Worm (Caenorhabditis elegans) whole organism, late embryonic: Measurements from ENCODE around the gene sahd-1.

Experiments
- C38D4.7 ChIP-seq: fragments of 200-800 bp; sonication (Bioruptor generic); optimal IDR thresholded peaks from 2 replicates; lab custom pipeline; 2018; ENCODE audit warnings: mild to moderate bottlenecking, missing genetic modification characterization, moderate library complexity, missing compliant biosample characterization
- K02D7.2 ChIP-seq: sonication (generic microtip); optimal IDR thresholded peaks from 2 replicates; lab custom pipeline; 2017; ENCODE audit warnings: mild to moderate bottlenecking, missing genetic modification characterization, missing compliant biosample characterization
- ama-1 ChIP-seq: fragments of 150-350 bp; optimal IDR thresholded peaks from 2 replicates; lab custom pipeline; 2014
- ceh-18 ChIP-seq: sonication (generic microtip); optimal IDR thresholded peaks from 2 replicates; lab custom pipeline; 2016; ENCODE audit warnings: missing genetic modification characterization, missing compliant biosample characterization
- ceh-19 ChIP-seq: fragments of 200-800 bp; sonication (Bioruptor generic); optimal IDR thresholded peaks from 2 replicates; lab custom pipeline; 2018; ENCODE audit warnings: mild to moderate bottlenecking, missing genetic modification characterization, missing compliant biosample characterization
- ceh-31 ChIP-seq: sonication (generic microtip); optimal IDR thresholded peaks from 2 replicates; lab custom pipeline; 2016; ENCODE audit warnings: missing genetic modification characterization, missing compliant biosample characterization
- ceh-34 ChIP-seq: sonication (generic microtip); optimal IDR thresholded peaks from 2 replicates; lab custom pipeline; 2016; ENCODE audit warnings: mild to moderate bottlenecking, missing genetic modification characterization, missing compliant biosample characterization
- ceh-48 ChIP-seq: sonication (generic microtip); optimal IDR thresholded peaks from 2 replicates; lab custom pipeline; 2016; ENCODE audit warnings: missing genetic modification characterization, inconsistent platforms, missing compliant biosample characterization
- ceh-9 ChIP-seq: sonication (generic microtip); optimal IDR thresholded peaks from 2 replicates; lab custom pipeline; 2016; ENCODE audit warnings: mild to moderate bottlenecking, missing genetic modification characterization, inconsistent platforms, missing compliant biosample characterization
- che-1 ChIP-seq: sonication (generic microtip); optimal IDR thresholded peaks from 2 replicates; lab custom pipeline; 2016; ENCODE audit warnings: mild to moderate bottlenecking, missing genetic modification characterization, missing compliant biosample characterization
- elt-2 ChIP-seq: sonication (generic microtip); optimal IDR thresholded peaks from 2 replicates; lab custom pipeline; 2016; ENCODE audit warnings: missing genetic modification reagents, missing genetic modification characterization, missing compliant biosample characterization
- elt-4 ChIP-seq: sonication (generic microtip); optimal IDR thresholded peaks from 2 replicates; lab custom pipeline; 2016; ENCODE audit warnings: missing genetic modification characterization, missing compliant biosample characterization
- ets-4 ChIP-seq: sonication (generic microtip); optimal IDR thresholded peaks from 2 replicates; lab custom pipeline; 2016; ENCODE audit warnings: missing genetic modification characterization, missing compliant biosample characterization
- fax-1 ChIP-seq: sonication (generic microtip); optimal IDR thresholded peaks from 2 replicates; lab custom pipeline; 2016; ENCODE audit warnings: missing genotype, missing genetic modification characterization, missing compliant biosample characterization
- fkh-10 ChIP-seq: fragments of 150-350 bp; optimal IDR thresholded peaks from 2 replicates; lab custom pipeline; 2014; ENCODE audit warnings: missing biosample characterization, missing genetic modification reagents, missing genetic modification characterization
- gmeb-2 ChIP-seq: sonication (generic microtip); optimal IDR thresholded peaks from 2 replicates; lab custom pipeline; 2016; ENCODE audit warnings: missing genetic modification characterization, inconsistent platforms, missing compliant biosample characterization
- hlh-13 ChIP-seq: fragments of 200-800 bp; sonication (Bioruptor generic); optimal IDR thresholded peaks from 2 replicates; lab custom pipeline; 2018; ENCODE audit warnings: mild to moderate bottlenecking, missing genetic modification characterization, missing compliant biosample characterization
- lim-6 ChIP-seq: sonication (generic microtip); optimal IDR thresholded peaks from 2 replicates; lab custom pipeline; 2016; ENCODE audit warnings: missing genetic modification characterization, missing compliant biosample characterization
- madf-2 ChIP-seq: sonication (generic microtip); optimal IDR thresholded peaks from 2 replicates; lab custom pipeline; 2017; ENCODE audit warnings: missing genetic modification characterization, missing compliant biosample characterization
- nhr-232 ChIP-seq: sonication (generic microtip); optimal IDR thresholded peaks from 2 replicates; lab custom pipeline; 2016; ENCODE audit warnings: missing genetic modification characterization, missing compliant biosample characterization
- npax-4 ChIP-seq: sonication (generic microtip); optimal IDR thresholded peaks from 2 replicates; lab custom pipeline; 2016; ENCODE audit warnings: missing genetic modification characterization, missing compliant biosample characterization
- pag-3 ChIP-seq: sonication (generic microtip); optimal IDR thresholded peaks from 2 replicates; lab custom pipeline; 2016; ENCODE audit warnings: missing compliant biosample characterization, missing genetic modification characterization, borderline replicate concordance
- pat-9 ChIP-seq: fragments of 200-800 bp; sonication (Bioruptor generic); optimal IDR thresholded peaks from 2 replicates; lab custom pipeline; 2018; ENCODE audit warnings: mild to moderate bottlenecking, missing genetic modification characterization, moderate library complexity, missing compliant biosample characterization
- pha-4 ChIP-seq: fragments of 150-350 bp; optimal IDR thresholded peaks from 2 replicates; lab custom pipeline; 2018; ENCODE audit warnings: missing biosample characterization, missing genetic modification reagents, missing genetic modification characterization
- pqm-1 ChIP-seq: sonication (generic microtip); optimal IDR thresholded peaks from 2 replicates; lab custom pipeline; 2016; ENCODE audit warnings: missing genetic modification characterization, missing compliant biosample characterization
- rnt-1 ChIP-seq: sonication (generic microtip); optimal IDR thresholded peaks from 2 replicates; lab custom pipeline; 2016; ENCODE audit warnings: missing genetic modification characterization, missing compliant biosample characterization
- syd-9 ChIP-seq: sonication (generic microtip); optimal IDR thresholded peaks from 2 replicates; lab custom pipeline; 2016; ENCODE audit warnings: mild to moderate bottlenecking, missing genetic modification characterization, moderate library complexity, missing compliant biosample characterization
- ttx-3 ChIP-seq: sonication (generic microtip); optimal IDR thresholded peaks from 2 replicates; lab custom pipeline; 2016; ENCODE audit warnings: missing genetic modification reagents, missing genetic modification characterization, missing compliant biosample characterization
- unc-3 ChIP-seq, 2 experiments: fragments of 200-800 bp in 1 of 2; sonication (Bioruptor generic) in 1 of 2; sonication (generic microtip) in 1 of 2; conservative IDR thresholded peaks in 1 of 2; optimal IDR thresholded peaks in 1 of 2; 2 replicates each; pipeline versions ENCODE4 v1.3.6 to Lab custom; 2016 to 2022; ENCODE audit warnings: missing compliant biosample characterization in 2 of 2, missing genetic modification characterization in 2 of 2, missing genetic modification reagents in 1 of 2
- unc-42 ChIP-seq: sonication (generic microtip); optimal IDR thresholded peaks from 2 replicates; lab custom pipeline; 2016; ENCODE audit warnings: missing genotype, missing genetic modification characterization, missing compliant biosample characterization
- unc-86 ChIP-seq: sonication (generic microtip); optimal IDR thresholded peaks from 2 replicates; lab custom pipeline; 2016; ENCODE audit warnings: missing genetic modification characterization, missing compliant biosample characterization
- zip-5 ChIP-seq: sonication (generic microtip); optimal IDR thresholded peaks from 2 replicates; lab custom pipeline; 2016; ENCODE audit warnings: missing genetic modification characterization, missing compliant biosample characterization

Gene sahd-1

DNA sequence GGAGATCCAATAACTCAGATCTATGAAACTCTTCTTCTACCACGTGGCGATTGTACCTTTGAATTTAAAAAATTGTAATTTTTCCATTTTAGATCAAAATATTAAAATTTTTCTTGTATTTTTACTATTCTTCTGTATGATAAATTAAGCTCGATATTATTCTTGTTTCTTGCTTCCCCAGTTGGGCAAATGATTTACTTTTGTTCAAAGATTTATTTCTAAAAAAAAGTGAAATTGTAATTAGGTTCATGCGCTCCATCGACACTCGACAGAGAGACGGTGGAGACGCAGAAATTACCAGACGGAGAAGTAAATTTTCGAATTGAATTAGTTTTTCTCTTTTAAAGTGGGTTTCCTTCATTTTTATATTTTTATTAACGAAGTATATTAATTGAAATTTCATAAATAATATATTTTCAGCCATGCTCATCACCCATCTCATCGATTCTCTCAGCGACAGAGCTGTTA lies 8.9 kb downstream of the sahd-1 start, which contains the start of gene npp-24:
Gene npp-24 (plus strand): TSS at position 51 of the 468 bp plus-strand sequence.
- peak; percentile 6 for TF ChIP-seq elt-2 (tag; lab: Kevin White, UChicago)
- TF ChIP-seq madf-2 (tag; lab: Kevin White, UChicago) = no peak
- TF ChIP-seq, all 69 proteins: peak for 1

DNA sequence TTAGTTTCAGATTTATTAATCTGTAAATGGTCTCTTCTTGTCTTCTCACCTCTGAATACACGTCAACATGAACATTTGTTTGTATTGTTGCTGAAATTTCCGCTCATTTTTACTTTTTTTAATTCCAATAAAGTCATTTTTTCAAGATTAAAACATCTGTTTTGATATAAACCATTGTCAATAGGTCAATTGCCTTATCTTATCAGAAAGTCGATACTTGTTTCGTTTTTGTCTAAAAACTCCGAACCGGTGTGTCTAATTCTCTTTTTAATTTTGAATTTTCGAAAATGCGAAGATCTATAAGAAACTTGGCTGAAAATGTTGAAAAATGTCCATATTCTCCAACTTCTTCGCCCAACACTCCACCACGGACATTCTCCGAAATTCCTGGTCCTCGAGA lies 11.0 kb downstream of the sahd-1 start, which contains the start of gene cyp-44A1:
Gene cyp-44A1 (plus strand): TSS at position 285 of the 400 bp plus-strand sequence.
- TF ChIP-seq elt-2 (tag; lab: Kevin White, UChicago) = peak; percentile 74
- TF ChIP-seq ama-1 (lab: Kevin White, UChicago) = no peak
- TF ChIP-seq unc-42 (tag; lab: Kevin White, UChicago) = no peak
- no peak for TF ChIP-seq pha-4 (tag; lab: Kevin White, UChicago)

DNA sequence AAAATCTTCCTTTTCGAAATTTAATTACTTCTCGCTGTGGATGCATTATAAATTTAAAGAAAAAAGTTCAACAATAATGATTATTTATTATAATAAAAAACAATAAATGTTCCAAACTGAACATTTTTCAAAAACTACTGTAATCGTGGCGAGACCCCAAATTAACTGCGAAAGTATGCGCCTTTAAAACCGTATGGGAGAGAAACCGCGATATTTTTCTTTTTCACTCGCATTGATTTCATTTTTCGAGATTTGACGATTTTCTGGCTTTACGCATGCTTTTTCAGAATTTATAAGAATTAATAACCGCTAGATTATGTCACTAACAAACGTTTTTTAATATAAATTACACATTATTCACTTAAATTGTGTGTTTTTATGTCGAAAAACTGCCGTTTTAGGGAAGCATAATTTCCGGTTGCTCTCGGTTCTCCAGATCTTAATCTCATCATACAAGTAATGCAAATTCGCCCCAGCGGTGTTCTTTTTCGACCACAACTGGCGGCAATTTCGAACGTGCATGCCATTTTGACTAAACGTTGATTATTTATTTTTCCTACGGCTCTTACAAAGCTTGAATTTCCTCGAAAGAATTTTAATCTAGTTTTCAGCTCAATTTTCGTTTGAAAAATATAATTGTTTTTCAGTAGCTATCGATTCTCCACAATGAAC lies 13.6 kb downstream of the sahd-1 start, which contains the start of gene F12A10.8:
Gene F12A10.8 (minus strand): TSS at position 79 of the 672 bp plus-strand sequence.
- no peak for TF ChIP-seq syd-9 (tag; lab: Kevin White, UChicago)
- peak; percentile 81 for TF ChIP-seq unc-42 (tag; lab: Kevin White, UChicago)
- TF ChIP-seq, all 69 proteins: peak for 1

DNA sequence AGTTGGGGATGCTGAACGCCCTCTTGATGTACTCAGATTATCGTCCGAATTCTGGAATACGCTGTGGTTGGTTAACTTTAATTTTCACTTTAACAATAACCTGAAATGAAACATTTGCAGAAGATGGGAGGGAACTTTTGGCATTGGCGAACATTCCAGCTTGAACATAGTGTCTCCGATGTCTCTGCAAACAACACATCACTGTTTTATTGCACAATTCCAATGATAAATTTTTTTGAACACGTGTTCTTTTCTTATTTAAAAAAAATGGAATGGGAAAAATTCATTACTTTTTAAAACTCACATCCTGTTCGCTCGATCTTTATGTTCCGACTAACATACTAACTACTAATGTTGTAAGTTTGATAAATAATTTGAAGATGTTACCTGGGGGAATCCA lies 14.3 kb downstream of the sahd-1 start, which contains the start of gene fzy-1:
Gene fzy-1 (plus strand): TSS at position 301 of the 400 bp plus-strand sequence.
- no peak for TF ChIP-seq pha-4 (tag; lab: Kevin White, UChicago)
- no peak for TF ChIP-seq unc-42 (tag; lab: Kevin White, UChicago)
- TF ChIP-seq pqm-1 (tag; lab: Kevin White, UChicago) = no peak
- TF ChIP-seq ceh-34 (tag; lab: Kevin White, UChicago) = no peak
- no peak for TF ChIP-seq pag-3 (tag; lab: Kevin White, UChicago)
- no peak for TF ChIP-seq elt-4 (tag; lab: Kevin White, UChicago)
- TF ChIP-seq ceh-31 (tag; lab: Kevin White, UChicago) = no peak
- TF ChIP-seq fax-1 = no peak
- TF ChIP-seq fkh-10 = no peak
- no peak for TF ChIP-seq gmeb-2
- no peak for TF ChIP-seq npax-4
- no peak for TF ChIP-seq ets-4 (tag; lab: Kevin White, UChicago)

DNA sequence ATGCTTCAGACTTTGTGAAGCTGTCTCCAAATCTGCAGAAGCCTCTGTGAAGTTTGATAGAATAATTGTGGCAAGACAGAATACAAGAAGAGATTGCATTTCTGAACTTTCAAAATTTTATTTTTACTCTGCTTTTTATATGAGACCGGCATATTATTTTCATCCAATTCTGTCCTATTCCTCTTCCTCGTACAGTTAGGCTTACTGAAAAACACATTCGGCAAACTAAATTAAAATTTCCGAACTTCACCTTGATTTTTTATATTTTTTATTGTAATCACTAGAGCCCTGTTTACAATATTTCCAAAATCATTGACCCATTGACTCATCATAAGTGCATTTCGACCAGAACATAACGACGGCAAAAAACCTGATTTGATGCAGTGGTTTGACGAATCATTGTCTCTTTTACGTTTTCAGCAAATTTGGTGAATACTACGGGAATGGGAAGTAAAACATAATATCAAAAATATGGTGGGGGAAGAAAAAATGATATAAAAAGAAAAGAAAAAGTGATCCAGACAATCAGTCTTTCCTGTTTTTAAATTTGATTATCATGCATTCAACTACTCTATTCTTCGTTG lies 16.5 kb downstream of the sahd-1 start, which contains the start of the genes suex-1 and F12A10.9:
Gene suex-1 (minus strand): TSS at position 101 of the 584 bp plus-strand sequence.
Gene F12A10.9 (plus strand): TSS at position 534 of the 584 bp plus-strand sequence.
- no peak for TF ChIP-seq elt-4 (tag; lab: Kevin White, UChicago)
- no peak for TF ChIP-seq pat-9 (tag; lab: Kevin White, UChicago)
- no peak for TF ChIP-seq C38D4.7
- TF ChIP-seq ceh-34 (tag; lab: Kevin White, UChicago) = no peak
- TF ChIP-seq ttx-3 (tag; lab: Kevin White, UChicago) = no peak
- no peak for TF ChIP-seq unc-86 (tag; lab: Kevin White, UChicago)
- TF ChIP-seq npax-4 = no peak
- no peak for TF ChIP-seq ama-1 (lab: Kevin White, UChicago)
- TF ChIP-seq ceh-31 (tag; lab: Kevin White, UChicago) = no peak
- no peak for TF ChIP-seq hlh-13 (GFP tag; lab: Kevin White, UChicago)
- TF ChIP-seq nhr-232 (tag; lab: Kevin White, UChicago) = no peak
- TF ChIP-seq gmeb-2 = no peak
- TF ChIP-seq, all 69 proteins: peak for 0

DNA sequence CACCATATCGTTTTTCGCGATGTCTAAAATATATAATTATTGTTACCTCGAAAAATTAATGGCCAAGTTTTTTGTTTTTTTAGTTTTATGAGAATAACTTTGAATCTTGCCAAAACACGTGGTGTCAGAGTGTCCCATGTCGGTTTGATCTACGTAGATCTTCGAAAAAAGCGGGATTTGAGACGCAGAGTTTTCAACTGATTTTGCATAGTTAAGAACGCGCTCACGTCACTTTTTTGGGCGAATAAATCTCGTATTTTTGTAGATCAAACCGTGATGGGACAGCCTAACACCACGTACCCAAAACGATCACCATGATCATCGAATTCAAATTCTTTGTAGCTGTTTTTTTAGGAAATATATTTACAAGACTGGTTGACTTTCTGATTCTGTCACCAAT lies 17.2 kb downstream of the sahd-1 start:
- TF ChIP-seq che-1 (no peak), gmeb-2 (no peak), pqm-1 (tag; lab: Kevin White, UChicago) (no peak), ceh-18 (tag; lab: Kevin White, UChicago) (no peak), ceh-48 (no peak), ceh-9 (no peak), madf-2 (tag; lab: Kevin White, UChicago) (no peak), rnt-1 (no peak), ceh-31 (tag; lab: Kevin White, UChicago) (no peak), unc-3 (GFP tag; conservative IDR thresholded peaks at IDR 0.05; lab: Robert Waterston, UW) (no peak), unc-3 (tag; optimal IDR thresholded peaks at IDR 0.05; lab: Kevin White, UChicago) (no peak), ceh-34 (tag; lab: Kevin White, UChicago) (no peak), ceh-19 (GFP tag; lab: Kevin White, UChicago) (no peak), lim-6 (tag; lab: Kevin White, UChicago) (no peak), zip-5 (tag; lab: Kevin White, UChicago) (no peak), K02D7.2 (tag; lab: Kevin White, UChicago) (no peak)
